Worm (Caenorhabditis elegans) whole organism, L2 larva: ENCODE data around the gene camt-1.

ENCODE experiments used
- C34F6.9 ChIP-seq: fragments of 150-350 bp; optimal IDR thresholded peaks from 2 replicates; lab custom pipeline; 2014; ENCODE audit warnings: missing biosample characterization, missing genetic modification characterization
- F13H6.1 ChIP-seq: sonication (generic microtip); optimal IDR thresholded peaks from 2 replicates; lab custom pipeline; 2016; ENCODE audit warnings: missing genetic modification characterization, missing compliant biosample characterization
- R02D3.7 ChIP-seq: fragments of 150-350 bp; optimal IDR thresholded peaks from 2 replicates; lab custom pipeline; 2014; ENCODE audit warnings: missing biosample characterization, missing genetic modification characterization
- Y55F3AM.14 ChIP-seq: fragments of 200-800 bp; sonication (Bioruptor generic); optimal IDR thresholded peaks from 2 replicates; lab custom pipeline; 2018; ENCODE audit warnings: mild to moderate bottlenecking, missing genetic modification characterization, missing compliant biosample characterization
- ZK546.5 ChIP-seq: sonication (generic microtip); optimal IDR thresholded peaks from 2 replicates; lab custom pipeline; 2017; ENCODE audit warnings: missing biosample characterization, missing genetic modification characterization
- alr-1 ChIP-seq: fragments of 150-350 bp; optimal IDR thresholded peaks from 2 replicates; lab custom pipeline; 2014; ENCODE audit warnings: missing biosample characterization, missing genetic modification characterization
- aly-2 ChIP-seq: fragments of 150-350 bp; optimal IDR thresholded peaks from 2 replicates; lab custom pipeline; 2014; ENCODE audit warnings: missing biosample characterization, missing genetic modification characterization
- ama-1 ChIP-seq: fragments of 150-350 bp; optimal IDR thresholded peaks from 2 replicates; lab custom pipeline; 2018; ENCODE audit warnings: inconsistent platforms
- blmp-1 ChIP-seq: sonication (generic microtip); optimal IDR thresholded peaks from 2 replicates; lab custom pipeline; 2017; ENCODE audit warnings: missing genetic modification characterization, mild to moderate bottlenecking, missing compliant biosample characterization, antibody characterized with exemption, moderate library complexity; ENCODE audit not compliant: insufficient read depth
- ceh-16 ChIP-seq: fragments of 150-350 bp; optimal IDR thresholded peaks from 2 replicates; lab custom pipeline; 2014; ENCODE audit warnings: missing biosample characterization, missing genetic modification characterization
- ceh-82 ChIP-seq: fragments of 150-350 bp; optimal IDR thresholded peaks from 2 replicates; lab custom pipeline; 2014; ENCODE audit warnings: missing biosample characterization, missing genetic modification characterization
- crh-2 ChIP-seq: sonication (generic microtip); optimal IDR thresholded peaks from 2 replicates; lab custom pipeline; 2017; ENCODE audit warnings: missing biosample characterization, missing genetic modification characterization
- dmd-4 ChIP-seq: sonication (generic microtip); optimal IDR thresholded peaks from 2 replicates; lab custom pipeline; 2017; ENCODE audit warnings: missing biosample characterization, missing genetic modification characterization
- egl-27 ChIP-seq: sonication (generic microtip); optimal IDR thresholded peaks from 3 replicates; lab custom pipeline; 2017; ENCODE audit warnings: missing biosample characterization, missing genetic modification reagents, missing genetic modification characterization
- elt-1 ChIP-seq: fragments of 150-350 bp; optimal IDR thresholded peaks from 2 replicates; lab custom pipeline; 2014; ENCODE audit warnings: missing biosample characterization, missing genetic modification characterization
- elt-3 ChIP-seq: sonication (generic microtip); optimal IDR thresholded peaks from 2 replicates; lab custom pipeline; 2017; ENCODE audit warnings: missing biosample characterization, missing genetic modification characterization
- fos-1 ChIP-seq: fragments of 150-350 bp; optimal IDR thresholded peaks from 2 replicates; lab custom pipeline; 2014; ENCODE audit warnings: missing biosample characterization, missing genetic modification characterization
- gmeb-1 ChIP-seq: fragments of 150-350 bp; optimal IDR thresholded peaks from 2 replicates; lab custom pipeline; 2014; ENCODE audit warnings: missing biosample characterization, missing genetic modification characterization
- lin-11 ChIP-seq: fragments of 150-350 bp; sonication (generic microtip); optimal IDR thresholded peaks from 2 replicates; lab custom pipeline; 2014; ENCODE audit warnings: missing biosample characterization, missing genetic modification characterization, inconsistent platforms, mixed read lengths
- lin-13 ChIP-seq: fragments of 150-350 bp; optimal IDR thresholded peaks from 2 replicates; lab custom pipeline; 2014; ENCODE audit warnings: missing biosample characterization, missing genetic modification reagents, missing genetic modification characterization
- lin-39 ChIP-seq: fragments of 150-350 bp; optimal IDR thresholded peaks from 2 replicates; lab custom pipeline; 2014; ENCODE audit warnings: missing biosample characterization, missing genetic modification reagents, missing genetic modification characterization
- lsy-2 ChIP-seq, 2 experiments: fragments of 150-350 bp in 1 of 2; sonication (generic microtip) in 1 of 2; optimal IDR thresholded peaks; 2 replicates each; lab custom pipeline; 2014 to 2017; ENCODE audit warnings: missing biosample characterization in 2 of 2, missing genetic modification characterization in 2 of 2
- mab-5 ChIP-seq: fragments of 150-350 bp; optimal IDR thresholded peaks from 2 replicates; lab custom pipeline; 2014; ENCODE audit warnings: missing biosample characterization, missing genetic modification characterization
- mbf-1 ChIP-seq: sonication (generic microtip); optimal IDR thresholded peaks from 2 replicates; lab custom pipeline; 2017; ENCODE audit warnings: missing biosample characterization, missing genetic modification characterization
- mdl-1 ChIP-seq, 2 experiments: fragments of 150-350 bp in 1 of 2; sonication (generic microtip) in 1 of 2; optimal IDR thresholded peaks; 2 replicates each; lab custom pipeline; 2017; ENCODE audit warnings: missing biosample characterization in 2 of 2, missing genetic modification characterization in 2 of 2
- nhr-10 ChIP-seq: sonication (generic microtip); optimal IDR thresholded peaks from 2 replicates; lab custom pipeline; 2017; ENCODE audit warnings: missing biosample characterization, missing genetic modification characterization
- nhr-11 ChIP-seq: fragments of 150-350 bp; optimal IDR thresholded peaks from 2 replicates; lab custom pipeline; 2014; ENCODE audit warnings: missing biosample characterization, missing genetic modification characterization
- nhr-12 ChIP-seq: fragments of 150-350 bp; optimal IDR thresholded peaks from 2 replicates; lab custom pipeline; 2014; ENCODE audit warnings: missing biosample characterization, missing genetic modification characterization
- nhr-129 ChIP-seq: fragments of 150-350 bp; optimal IDR thresholded peaks from 2 replicates; lab custom pipeline; 2014; ENCODE audit warnings: missing biosample characterization, missing genetic modification characterization
- nhr-21 ChIP-seq: fragments of 150-350 bp; optimal IDR thresholded peaks from 2 replicates; lab custom pipeline; 2014; ENCODE audit warnings: missing biosample characterization, missing genetic modification characterization
- nhr-23 ChIP-seq: fragments of 150-350 bp; optimal IDR thresholded peaks from 2 replicates; lab custom pipeline; 2014; ENCODE audit warnings: missing biosample characterization, missing genetic modification reagents, missing genetic modification characterization
- nhr-237 ChIP-seq: fragments of 150-350 bp; optimal IDR thresholded peaks from 2 replicates; lab custom pipeline; 2014; ENCODE audit warnings: missing biosample characterization, missing genetic modification characterization
- nhr-25 ChIP-seq: fragments of 150-350 bp; sonication (generic microtip); optimal IDR thresholded peaks from 3 replicates; lab custom pipeline; 2014; ENCODE audit warnings: missing biosample characterization, missing genetic modification characterization
- nhr-6 ChIP-seq: fragments of 150-350 bp; optimal IDR thresholded peaks from 2 replicates; lab custom pipeline; 2014; ENCODE audit warnings: missing biosample characterization, missing genetic modification characterization
- nhr-77 ChIP-seq: fragments of 150-350 bp; optimal IDR thresholded peaks from 2 replicates; lab custom pipeline; 2014; ENCODE audit warnings: missing biosample characterization, missing genetic modification characterization
- peb-1 ChIP-seq: fragments of 150-350 bp; optimal IDR thresholded peaks from 2 replicates; lab custom pipeline; 2014; ENCODE audit warnings: missing biosample characterization, missing genetic modification characterization
- sem-4 ChIP-seq: fragments of 150-350 bp; optimal IDR thresholded peaks from 2 replicates; lab custom pipeline; 2014; ENCODE audit warnings: missing biosample characterization, missing genetic modification reagents, missing genetic modification characterization
- skn-1 ChIP-seq: sonication (generic microtip); optimal IDR thresholded peaks from 2 replicates; lab custom pipeline; 2017; ENCODE audit warnings: missing biosample characterization, missing genetic modification characterization
- sma-3 ChIP-seq: sonication (generic microtip); optimal IDR thresholded peaks from 2 replicates; lab custom pipeline; 2016; ENCODE audit warnings: missing genetic modification reagents, missing genetic modification characterization, missing compliant biosample characterization
- sma-9 ChIP-seq, 2 experiments: fragments of 150-350 bp in 1 of 2; sonication (generic microtip) in 1 of 2; optimal IDR thresholded peaks; 2 replicates each; lab custom pipeline; 2014 to 2016; ENCODE audit warnings: missing genetic modification characterization in 2 of 2, mild to moderate bottlenecking in 1 of 2, missing biosample characterization in 1 of 2, missing compliant biosample characterization in 1 of 2, missing genetic modification reagents in 1 of 2, moderate library complexity in 1 of 2
- snpc-4 ChIP-seq: fragments of 150-350 bp; optimal IDR thresholded peaks from 2 replicates; lab custom pipeline; 2014; ENCODE audit warnings: missing biosample characterization, missing genetic modification characterization
- unc-39 ChIP-seq: fragments of 150-350 bp; optimal IDR thresholded peaks from 2 replicates; lab custom pipeline; 2014; ENCODE audit warnings: missing biosample characterization, missing genetic modification characterization
- unc-55 ChIP-seq: fragments of 150-350 bp; sonication (generic microtip); optimal IDR thresholded peaks from 3 replicates; lab custom pipeline; 2014; ENCODE audit warnings: missing biosample characterization, missing genetic modification reagents, missing genetic modification characterization
- unc-62 ChIP-seq: fragments of 150-350 bp; optimal IDR thresholded peaks from 2 replicates; lab custom pipeline; 2014; ENCODE audit warnings: missing biosample characterization, missing genetic modification reagents, missing genetic modification characterization
- zag-1 ChIP-seq: fragments of 150-350 bp; optimal IDR thresholded peaks from 2 replicates; lab custom pipeline; 2014; ENCODE audit warnings: missing biosample characterization, missing genetic modification characterization
- ztf-1 ChIP-seq: fragments of 200-800 bp; sonication (Bioruptor generic); conservative IDR thresholded peaks from 2 replicates; pipeline ENCODE4 v1.3.6; 2022; ENCODE audit warnings: missing genetic modification characterization, missing compliant biosample characterization
- ztf-11 ChIP-seq: sonication (generic microtip); optimal IDR thresholded peaks from 2 replicates; lab custom pipeline; 2017; ENCODE audit warnings: missing biosample characterization, missing genetic modification characterization
- ztf-4 ChIP-seq: fragments of 150-350 bp; optimal IDR thresholded peaks from 2 replicates; lab custom pipeline; 2014; ENCODE audit warnings: missing biosample characterization, missing genetic modification characterization

Gene camt-1

DNA sequence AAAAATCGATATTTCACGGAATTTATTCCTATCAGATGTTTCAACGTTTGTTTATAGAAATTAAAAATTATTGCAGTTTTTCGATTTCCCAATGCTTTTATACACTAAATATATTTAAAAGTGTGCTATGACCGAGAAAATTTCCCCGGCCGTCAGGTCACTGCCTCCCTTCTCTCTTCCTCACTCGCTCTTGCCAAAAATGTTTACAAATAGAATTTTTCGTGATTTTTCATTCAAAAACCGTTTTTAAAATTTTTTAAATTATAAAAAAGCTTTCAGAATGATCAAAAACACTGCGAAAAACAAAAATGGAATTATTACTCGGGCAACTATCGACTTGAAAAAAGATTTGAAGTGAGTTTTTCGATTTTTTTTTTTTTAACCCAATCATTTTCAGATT, 44.1 kb downstream of the camt-1 start, which contains the start of the genes T12C9.7 and vps-18:
Gene T12C9.7 (minus strand): TSS at position 101 of the 400 bp plus-strand sequence.
Gene vps-18 (plus strand): TSS at position 280 of the 400 bp plus-strand sequence.
- no peak for TF ChIP-seq nhr-10 (tag; lab: Kevin White, UChicago)
- no peak for TF ChIP-seq blmp-1 (tag; lab: Kevin White, UChicago)
- TF ChIP-seq elt-1: no peak
- no peak for TF ChIP-seq sma-3
- no peak for TF ChIP-seq ztf-4
- TF ChIP-seq ZK546.5 (tag; lab: Kevin White, UChicago): no peak
- TF ChIP-seq nhr-12: no peak

DNA sequence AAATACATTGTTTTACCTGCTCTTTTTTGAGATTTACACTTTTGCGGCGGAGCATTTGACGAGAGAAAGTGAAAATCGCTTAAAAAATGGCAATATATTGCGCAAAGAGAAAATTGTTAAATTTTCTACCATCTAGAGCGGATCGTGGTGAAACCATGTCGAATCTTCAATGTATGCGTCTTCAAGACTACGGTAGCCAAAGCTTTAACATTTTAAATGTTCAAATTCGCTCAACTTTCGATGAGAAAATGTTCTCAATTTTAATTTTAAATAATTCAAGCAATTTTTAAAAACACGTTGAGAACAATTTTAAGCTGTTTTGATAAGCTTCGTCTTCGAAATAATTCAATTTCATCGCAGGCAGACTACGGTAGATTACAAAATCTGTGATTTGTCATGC, 44.6 kb downstream of the camt-1 start:
- TF ChIP-seq unc-62 (GFP tag; lab: Kevin White, UChicago): no peak
- no peak for TF ChIP-seq lin-13 (GFP tag; lab: Kevin White, UChicago)
- no peak for TF ChIP-seq blmp-1 (tag; lab: Kevin White, UChicago)
- no peak for TF ChIP-seq elt-3 (tag; lab: Kevin White, UChicago)
- no peak for TF ChIP-seq elt-1
- no peak for TF ChIP-seq nhr-25 (tag; lab: Kevin White, UChicago)
- TF ChIP-seq nhr-11 (tag; lab: Kevin White, UChicago): no peak
- TF ChIP-seq mdl-1 (tag; optimal IDR thresholded peaks at IDR 0.05; lab: Kevin White, UChicago): no peak
- no peak for TF ChIP-seq F13H6.1
- TF ChIP-seq nhr-77: no peak
- no peak for TF ChIP-seq unc-39 (tag; lab: Kevin White, UChicago)
- TF ChIP-seq nhr-6 (tag; lab: Kevin White, UChicago): no peak

DNA sequence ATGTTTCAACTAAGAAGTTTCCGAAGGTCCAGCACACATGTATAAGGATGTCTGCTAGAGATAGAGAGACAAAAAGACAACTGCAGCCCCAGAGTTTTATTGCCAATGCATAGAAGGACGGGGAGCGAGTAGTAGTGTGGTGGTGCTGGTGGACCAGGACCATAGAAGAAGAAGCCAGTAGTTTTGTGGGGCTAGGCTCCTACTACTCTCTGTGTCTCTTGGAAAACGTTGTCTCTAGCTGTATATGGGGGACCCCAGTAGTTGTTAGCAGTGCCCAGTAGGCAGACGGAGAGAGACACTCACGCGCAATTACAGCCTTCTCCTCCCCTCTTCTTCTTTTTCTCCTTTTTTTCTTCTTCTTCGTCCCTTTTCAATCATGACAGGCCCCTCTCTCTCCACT, 48.9 kb downstream of the camt-1 start:
- TF ChIP-seq mbf-1 (tag; lab: Kevin White, UChicago): no peak
- TF ChIP-seq elt-3 (tag; lab: Kevin White, UChicago): no peak
- TF ChIP-seq nhr-129 (tag; lab: Kevin White, UChicago): peak; percentile 45
- no peak for TF ChIP-seq nhr-23
- no peak for TF ChIP-seq dmd-4
- no peak for TF ChIP-seq lin-13 (GFP tag; lab: Kevin White, UChicago)
- no peak for TF ChIP-seq nhr-10 (tag; lab: Kevin White, UChicago)
- TF ChIP-seq egl-27: no peak
- no peak for TF ChIP-seq nhr-77
- peak; percentile 68 for TF ChIP-seq unc-55 (GFP tag; lab: Kevin White, UChicago)
- TF ChIP-seq nhr-21 (tag; lab: Kevin White, UChicago): no peak
- no peak for TF ChIP-seq elt-1
- no peak for TF ChIP-seq nhr-25 (tag; lab: Kevin White, UChicago)
- TF ChIP-seq fos-1: no peak
- no peak for TF ChIP-seq ztf-1 (GFP tag; lab: Robert Waterston, UW)
- TF ChIP-seq alr-1: no peak
- TF ChIP-seq sma-3: no peak
- TF ChIP-seq ZK546.5 (tag; lab: Kevin White, UChicago): no peak
- TF ChIP-seq mab-5 (tag; lab: Kevin White, UChicago): no peak
- peak; percentile 58 for TF ChIP-seq C34F6.9 (tag; lab: Kevin White, UChicago)
- TF ChIP-seq sma-9 (GFP tag; optimal IDR thresholded peaks at IDR 0.05; lab: Kevin White, UChicago): no peak
- TF ChIP-seq sma-9 (tag; optimal IDR thresholded peaks at IDR 0.05; lab: Kevin White, UChicago): no peak
- peak; percentile 38 for TF ChIP-seq zag-1 (tag; lab: Kevin White, UChicago)
- TF ChIP-seq Y55F3AM.14 (GFP tag; lab: Kevin White, UChicago): peak; percentile 55
- TF ChIP-seq R02D3.7: no peak
- peak in 1 of 2 experiments; percentile 32 for TF ChIP-seq mdl-1 (tag; optimal IDR thresholded peaks at IDR 0.05; lab: Kevin White, UChicago)
- no peak for TF ChIP-seq skn-1 (tag; lab: Kevin White, UChicago)
- no peak for TF ChIP-seq unc-39 (tag; lab: Kevin White, UChicago)
- no peak for TF ChIP-seq ama-1 (lab: Kevin White, UChicago)
- peak; percentile 62 for TF ChIP-seq F13H6.1
- no peak for TF ChIP-seq nhr-11 (tag; lab: Kevin White, UChicago)
- peak; percentile 17 for TF ChIP-seq crh-2
- no peak for TF ChIP-seq ceh-82 (tag; lab: Kevin White, UChicago)
- no peak for TF ChIP-seq snpc-4 (tag; lab: Kevin White, UChicago)
- TF ChIP-seq lsy-2 (tag; optimal IDR thresholded peaks at IDR 0.05; lab: Kevin White, UChicago): peak; percentile 19 to 25
- peak; percentile 47 for TF ChIP-seq sem-4 (tag; lab: Kevin White, UChicago)
- TF ChIP-seq gmeb-1 (tag; lab: Kevin White, UChicago): no peak
- no peak for TF ChIP-seq nhr-12
- no peak for TF ChIP-seq ztf-4
- TF ChIP-seq nhr-6 (tag; lab: Kevin White, UChicago): peak; percentile 3
- TF ChIP-seq ceh-16 (tag; lab: Kevin White, UChicago): no peak
- no peak for TF ChIP-seq peb-1
- TF ChIP-seq lin-39 (tag; lab: Kevin White, UChicago): no peak
- no peak for TF ChIP-seq lin-11 (tag; lab: Kevin White, UChicago)
- no peak for TF ChIP-seq aly-2 (tag; lab: Kevin White, UChicago)
- TF ChIP-seq blmp-1 (tag; lab: Kevin White, UChicago): no peak
- no peak for TF ChIP-seq ztf-11 (tag; lab: Kevin White, UChicago)
- no peak for TF ChIP-seq unc-62 (GFP tag; lab: Kevin White, UChicago)
- no peak for TF ChIP-seq nhr-237 (tag; lab: Kevin White, UChicago)
